Fruit fly (Drosophila melanogaster): ENCODE measurements around the gene Ulp1.

The Ulp1 gene

DNA sequence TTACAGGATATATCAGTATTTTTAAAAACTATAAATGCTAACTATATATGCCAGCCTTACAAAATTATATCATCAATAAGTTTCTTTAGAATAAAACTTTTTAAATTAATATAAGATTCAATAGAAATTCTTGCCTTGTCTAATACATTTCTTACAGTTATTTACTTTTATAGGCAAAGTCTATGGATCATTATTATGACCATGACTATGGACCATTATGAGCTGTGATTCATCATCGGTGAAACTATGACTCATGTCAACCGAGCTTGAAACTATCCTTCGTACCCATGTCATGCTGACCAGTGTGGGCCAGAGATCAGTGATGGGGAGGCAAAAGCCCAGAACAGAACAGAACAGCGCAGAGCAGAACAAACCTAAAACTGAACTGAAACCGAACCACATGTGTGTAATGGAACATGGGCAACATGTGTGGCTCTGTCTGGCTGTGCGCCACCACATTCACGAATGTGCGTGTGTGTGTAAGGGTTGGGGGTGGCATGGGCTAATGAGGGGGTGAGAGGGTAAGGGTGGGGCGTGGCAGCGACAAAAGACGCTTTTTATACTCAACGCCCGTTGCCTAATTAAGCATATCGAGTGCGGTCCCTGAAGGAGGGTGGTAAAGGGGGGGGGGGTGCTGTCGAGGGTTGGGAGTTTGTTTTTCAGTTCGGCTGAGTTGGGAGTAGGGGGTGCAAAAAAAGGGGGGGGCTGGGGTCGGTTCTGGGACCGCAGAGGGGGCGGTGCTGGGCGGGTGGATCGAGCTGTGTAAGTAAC is 49.3 kb downstream of the Ulp1 start:
- TF ChIP-seq CTCF (optimal IDR thresholded peaks at IDR 0.05) (no peak), CG8478 (optimal IDR thresholded peaks at IDR 0.05) (no peak)

DNA sequence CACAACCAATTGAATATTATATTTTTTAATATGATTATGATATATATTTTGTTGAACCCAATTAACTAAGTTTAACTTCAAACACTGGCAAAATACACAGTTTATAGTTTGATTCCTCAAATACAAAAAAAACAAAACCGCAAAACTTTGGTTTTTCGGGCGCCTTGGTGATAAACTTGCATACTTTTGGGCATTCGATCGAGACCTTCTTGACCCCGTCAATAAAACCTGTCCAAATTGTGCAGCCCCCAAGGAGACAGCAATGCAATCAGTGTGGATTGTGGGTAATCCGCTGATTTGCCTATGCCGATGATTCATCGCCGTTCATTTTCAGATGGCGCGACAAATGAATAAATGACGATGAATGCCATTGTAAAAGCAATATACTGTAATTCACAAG is 50.5 kb downstream of the Ulp1 start:
- no peak for TF ChIP-seq CG8478 (optimal IDR thresholded peaks at IDR 0.05)

DNA sequence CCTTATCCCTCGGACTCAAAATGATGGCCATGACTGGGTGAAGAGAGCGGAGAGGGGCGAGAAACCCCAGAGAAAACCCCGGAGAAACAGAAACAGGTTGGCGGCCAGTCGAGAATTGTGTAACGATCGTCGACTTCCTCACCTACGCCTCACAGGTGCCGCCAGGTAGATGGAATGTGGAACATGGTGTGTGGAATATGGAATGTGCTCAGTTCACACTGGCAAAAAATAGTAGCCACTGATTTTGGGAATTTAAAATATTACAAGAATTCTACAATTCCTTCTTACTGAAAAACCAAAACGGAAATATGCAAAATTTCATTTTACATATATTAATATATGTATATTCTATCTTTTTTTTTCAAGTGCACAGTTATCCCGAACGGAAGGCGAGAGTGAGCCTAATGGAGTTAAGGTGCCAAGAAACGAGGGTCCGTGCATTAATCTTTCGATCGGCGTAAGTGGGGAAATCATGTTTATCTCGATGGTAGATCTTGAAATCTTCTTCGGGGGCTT is 52.0 kb downstream of the Ulp1 start:
- TF ChIP-seq CTCF (optimal IDR thresholded peaks at IDR 0.05): no peak
- TF ChIP-seq CG8478 (optimal IDR thresholded peaks at IDR 0.05): no peak

DNA sequence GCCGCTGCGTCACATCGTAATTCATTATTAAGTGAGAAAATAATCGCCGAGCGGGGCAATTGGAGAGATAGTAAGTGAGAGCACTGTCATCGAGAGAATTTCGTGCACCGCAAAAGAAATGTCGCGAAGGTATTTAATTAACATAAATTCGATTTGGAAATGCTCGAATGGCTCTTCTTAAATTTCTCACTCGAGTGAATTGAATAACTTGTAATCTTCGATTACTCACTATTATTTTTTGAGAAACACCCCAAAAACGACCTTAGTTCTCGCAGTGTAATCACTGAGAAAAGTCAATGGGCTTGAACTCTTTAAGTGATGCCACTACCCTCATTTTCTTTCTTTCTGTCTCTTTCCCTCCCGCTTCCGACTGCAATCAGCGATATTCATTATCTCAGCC is 53.0 kb downstream of the Ulp1 start:
- TF ChIP-seq CG8478 (optimal IDR thresholded peaks at IDR 0.05) (no peak), CTCF (optimal IDR thresholded peaks at IDR 0.05) (no peak)

- TF ChIP-seq CTCF (optimal IDR thresholded peaks at IDR 0.05) (no peak), CG8478 (optimal IDR thresholded peaks at IDR 0.05) (no peak)
Measured at dm6 chrX:19154249-19154648, 53.7 kb downstream of the Ulp1 start.

dm6 chrX:19153288-19154130 is 54.5 kb downstream of the Ulp1 start:
- no peak for TF ChIP-seq CG8478 (optimal IDR thresholded peaks at IDR 0.05)
- TF ChIP-seq CTCF (optimal IDR thresholded peaks at IDR 0.05): no peak

DNA sequence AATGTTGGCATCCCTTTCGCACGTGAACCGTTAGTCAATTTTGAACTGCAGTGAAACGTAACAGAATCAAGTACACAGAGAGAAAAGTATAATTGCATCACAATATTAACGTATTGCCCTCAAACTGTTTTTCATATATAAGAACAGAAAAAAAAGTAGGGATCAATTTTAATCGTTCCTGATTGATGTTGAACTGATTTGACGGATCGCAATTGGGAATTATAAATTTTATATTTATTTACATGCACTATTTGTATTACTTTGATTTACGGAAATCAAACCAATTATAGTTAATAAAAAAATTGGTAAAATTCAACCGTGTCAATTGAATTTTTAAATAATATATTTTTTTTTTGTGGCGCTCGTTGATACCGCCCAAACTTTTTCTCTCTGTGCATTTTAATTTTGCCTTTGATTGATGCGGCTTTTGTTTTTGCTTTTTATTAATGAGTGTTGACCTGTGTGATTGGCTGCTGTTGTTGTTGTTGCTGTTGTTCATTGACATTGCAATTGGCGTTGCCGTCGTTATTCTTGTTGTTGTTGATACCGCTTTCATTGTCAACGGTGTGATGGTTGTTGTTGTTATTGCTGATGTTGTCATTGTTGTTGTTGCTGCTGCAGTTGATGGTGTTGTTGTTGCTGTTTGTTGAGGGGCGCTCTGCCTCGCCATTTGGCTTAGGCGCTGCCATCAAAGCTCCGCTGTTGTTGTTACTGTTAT is 55.3 kb downstream of the Ulp1 start:
- TF ChIP-seq CG8478 (optimal IDR thresholded peaks at IDR 0.05) (no peak), CTCF (optimal IDR thresholded peaks at IDR 0.05) (no peak)

All from S2 (cell line).